Fruit fly (Drosophila melanogaster): Measurements from ENCODE around the gene CG34310.

CG34310 gene

dm6 chr2L:6667719-6668325 is 4.4 kb downstream of the CG34310 start, which contains the start of gene Galt:
TSS of gene Galt (minus strand) at chr2L:6668033.
- no peak for TF ChIP-seq noc (tag; optimal IDR thresholded peaks at IDR 0.05)

- no peak for TF ChIP-seq noc (tag; optimal IDR thresholded peaks at IDR 0.05)
Observed at dm6 chr2L:6671409-6671808, 7.9 kb downstream of the CG34310 start.

DNA sequence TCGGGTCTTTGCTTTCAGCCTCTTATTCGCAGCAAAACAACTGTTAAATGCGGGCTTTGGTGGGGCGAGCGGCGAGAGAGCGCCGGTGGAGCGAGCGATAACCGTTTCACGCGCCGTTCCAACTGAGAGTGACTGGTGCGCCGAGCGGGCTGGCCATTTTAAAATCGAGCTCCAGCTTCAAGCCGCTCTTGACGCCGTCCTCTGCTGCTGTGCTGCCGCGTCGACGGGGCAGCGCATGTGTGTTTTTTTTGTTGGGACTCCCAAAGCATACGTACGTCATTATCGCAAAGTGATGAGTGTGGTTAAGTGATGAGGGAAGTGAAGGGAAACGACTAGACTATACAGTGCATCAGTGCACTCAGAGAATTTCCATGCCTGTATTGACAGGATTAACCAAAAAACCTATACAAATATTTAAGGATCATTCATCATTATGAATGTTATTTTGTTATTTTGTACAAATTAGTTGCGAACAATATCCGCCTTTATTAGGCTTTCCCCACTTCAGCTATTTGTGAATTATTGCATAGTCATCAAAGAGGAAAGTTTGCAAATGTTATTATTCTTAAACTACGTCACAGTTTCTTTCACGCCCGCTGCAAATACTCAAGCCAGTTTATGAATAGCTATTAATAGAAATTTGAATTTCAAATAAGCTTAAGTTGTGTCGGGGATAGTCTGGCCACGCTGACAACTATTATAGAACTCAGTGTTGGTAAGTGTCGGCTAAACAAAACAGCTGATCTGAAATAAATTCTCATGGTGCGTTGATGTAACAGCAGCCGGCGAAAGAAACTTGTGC is 9.9 kb downstream of the CG34310 start, which contains the start of gene Spn27A:
Gene Spn27A, minus strand, starts transcription at position 137 of the 802 bp plus-strand sequence.
- peak; percentile 17 for TF ChIP-seq noc (tag; optimal IDR thresholded peaks at IDR 0.05)

DNA sequence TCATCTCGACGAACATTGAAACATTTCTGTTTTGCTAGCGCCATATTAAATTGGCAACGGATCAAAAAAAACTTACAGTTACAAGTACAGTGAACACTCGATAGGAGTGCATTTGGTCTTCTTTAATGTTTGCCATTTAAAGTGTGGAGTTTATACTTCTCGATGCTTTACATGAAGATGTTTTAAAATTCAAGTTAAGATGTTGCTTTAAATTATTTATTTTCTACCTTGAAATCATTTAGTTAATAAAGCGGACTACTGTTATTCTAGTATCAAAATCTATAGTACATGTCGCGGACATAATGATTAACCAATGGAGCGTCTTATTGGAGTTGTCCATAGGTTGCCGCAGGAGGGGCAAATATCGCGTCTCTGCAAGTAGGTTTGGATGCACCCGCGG is 13.1 kb downstream of the CG34310 start, which contains the start of gene cort:
Gene cort, minus strand, starts transcription at position 101 of the 400 bp plus-strand sequence.
- TF ChIP-seq noc (tag; optimal IDR thresholded peaks at IDR 0.05), result no peak

- no peak for TF ChIP-seq noc (tag; optimal IDR thresholded peaks at IDR 0.05)
Observed at dm6 chr2L:6677453-6677852, 14.0 kb downstream of the CG34310 start, which contains the start of gene Nse1. TSS of gene Nse1 (minus strand) at chr2L:6677625.

dm6 chr2L:6682909-6683308 is 19.4 kb downstream of the CG34310 start:
- peak; percentile 47 for TF ChIP-seq noc (tag; optimal IDR thresholded peaks at IDR 0.05)

DNA sequence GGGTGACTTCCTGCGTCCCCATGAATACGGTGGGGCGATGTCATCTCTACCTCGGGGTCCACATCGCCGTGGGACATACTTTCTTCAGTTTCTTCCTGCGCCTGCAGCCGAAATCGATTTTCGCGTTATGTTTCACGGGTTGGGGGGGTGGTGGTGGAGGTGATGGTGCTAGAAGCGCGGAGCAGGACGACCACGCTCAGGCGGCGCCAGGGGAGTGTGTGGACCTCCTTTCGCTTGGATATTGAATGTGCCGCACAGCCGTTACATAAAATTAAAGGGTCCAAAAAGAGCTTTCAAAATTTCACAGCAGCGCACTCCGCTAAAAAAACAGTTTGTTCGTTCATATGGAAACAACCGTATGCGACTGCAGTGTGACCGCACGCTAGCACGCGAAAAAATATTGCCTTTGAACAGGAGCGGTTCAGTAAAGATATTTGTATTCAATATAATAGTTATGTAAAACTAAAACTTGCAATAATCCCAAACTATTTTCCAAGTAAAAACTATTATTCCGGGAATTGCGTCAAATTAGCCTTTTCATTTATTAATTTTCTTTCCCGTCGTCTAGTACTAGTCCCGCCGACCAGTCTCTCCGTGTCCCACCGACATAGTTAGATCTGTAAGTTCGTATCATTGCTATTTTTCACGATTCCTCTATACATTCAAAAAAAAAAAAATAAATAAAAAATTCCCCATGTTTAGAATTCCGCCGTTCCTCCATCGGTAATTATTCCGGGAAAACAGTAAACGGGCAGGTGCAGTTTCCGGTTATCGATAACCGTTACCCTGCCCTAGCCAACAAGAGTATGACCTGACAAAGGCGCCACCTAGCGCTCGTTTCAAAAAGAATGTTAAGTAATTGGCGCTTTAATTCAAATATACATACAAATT is 20.8 kb downstream of the CG34310 start, which contains the start of gene Nhe3:
Gene Nhe3, minus strand, starts transcription at position 373 of the 891 bp plus-strand sequence.
- peak; percentile 61 for TF ChIP-seq noc (tag; optimal IDR thresholded peaks at IDR 0.05)

DNA sequence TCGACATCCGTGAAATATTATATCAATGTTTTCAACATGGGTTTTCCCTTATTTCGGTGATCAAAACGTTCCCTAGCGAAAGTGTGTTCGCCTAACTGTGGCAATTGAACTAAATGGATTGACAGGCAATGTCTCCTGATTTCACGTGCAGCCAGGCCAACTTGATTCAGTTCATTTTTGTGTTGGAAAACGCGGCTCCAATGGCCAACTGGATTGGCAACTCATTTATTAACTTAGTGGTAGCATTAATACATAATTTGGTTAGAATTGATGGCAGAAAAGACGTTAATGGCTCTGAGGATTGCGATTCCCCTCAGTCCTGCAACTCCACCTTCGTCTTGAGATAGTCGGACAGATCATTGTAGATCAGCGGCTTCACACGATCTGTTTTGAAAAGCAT is 23.1 kb downstream of the CG34310 start, which contains the start of gene CG11327:
Gene CG11327, minus strand, starts transcription at position 101 of the 400 bp plus-strand sequence.
- TF ChIP-seq noc (tag; optimal IDR thresholded peaks at IDR 0.05), result no peak

dm6 chr2L:6692048-6692447 is 28.6 kb downstream of the CG34310 start:
- TF ChIP-seq noc (tag; optimal IDR thresholded peaks at IDR 0.05), result no peak

dm6 chr2L:6693794-6694254 is 30.4 kb downstream of the CG34310 start:
- peak; percentile 48 for TF ChIP-seq noc (tag; optimal IDR thresholded peaks at IDR 0.05)

DNA sequence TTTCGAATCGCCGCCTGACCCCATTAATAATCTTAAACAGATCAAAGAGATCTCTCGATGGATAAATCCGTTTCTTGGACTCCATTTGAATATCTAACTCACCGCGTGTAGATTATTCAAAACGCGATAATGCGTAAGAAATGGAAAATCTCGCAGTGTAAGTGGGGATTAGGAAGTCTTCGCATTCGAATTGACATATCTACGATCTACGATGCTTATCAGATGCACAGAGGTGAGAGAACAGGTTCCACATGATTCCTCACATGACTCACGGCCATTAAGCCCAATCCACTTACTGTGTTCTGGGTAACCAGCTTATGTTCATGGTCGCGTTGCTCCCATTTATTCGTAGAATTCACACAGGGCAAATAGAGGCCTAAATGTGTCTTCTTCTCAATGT is 32.8 kb downstream of the CG34310 start:
- no peak for TF ChIP-seq noc (tag; optimal IDR thresholded peaks at IDR 0.05)

DNA sequence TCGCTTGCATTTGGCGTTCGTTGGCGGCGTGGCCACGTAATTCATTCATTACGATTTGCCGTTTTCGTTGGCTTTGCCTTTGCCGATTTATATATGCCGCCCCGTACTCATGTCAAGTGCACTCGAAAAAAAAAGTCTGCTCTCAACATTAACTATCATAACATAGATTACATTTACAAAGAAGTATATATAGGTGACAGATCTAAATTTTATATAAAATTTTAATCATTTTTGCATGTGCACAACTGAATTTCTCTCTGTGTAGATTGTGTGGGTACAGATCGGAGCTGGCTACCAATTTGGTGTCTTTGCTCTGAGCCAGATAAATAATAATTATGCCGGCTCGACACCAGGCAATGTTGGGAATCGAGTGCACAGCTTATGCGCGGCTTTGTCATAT is 34.9 kb downstream of the CG34310 start:
- no peak for TF ChIP-seq noc (tag; optimal IDR thresholded peaks at IDR 0.05)

- no peak for TF ChIP-seq noc (tag; optimal IDR thresholded peaks at IDR 0.05)
Observed at dm6 chr2L:6700742-6701141, 37.3 kb downstream of the CG34310 start.

DNA sequence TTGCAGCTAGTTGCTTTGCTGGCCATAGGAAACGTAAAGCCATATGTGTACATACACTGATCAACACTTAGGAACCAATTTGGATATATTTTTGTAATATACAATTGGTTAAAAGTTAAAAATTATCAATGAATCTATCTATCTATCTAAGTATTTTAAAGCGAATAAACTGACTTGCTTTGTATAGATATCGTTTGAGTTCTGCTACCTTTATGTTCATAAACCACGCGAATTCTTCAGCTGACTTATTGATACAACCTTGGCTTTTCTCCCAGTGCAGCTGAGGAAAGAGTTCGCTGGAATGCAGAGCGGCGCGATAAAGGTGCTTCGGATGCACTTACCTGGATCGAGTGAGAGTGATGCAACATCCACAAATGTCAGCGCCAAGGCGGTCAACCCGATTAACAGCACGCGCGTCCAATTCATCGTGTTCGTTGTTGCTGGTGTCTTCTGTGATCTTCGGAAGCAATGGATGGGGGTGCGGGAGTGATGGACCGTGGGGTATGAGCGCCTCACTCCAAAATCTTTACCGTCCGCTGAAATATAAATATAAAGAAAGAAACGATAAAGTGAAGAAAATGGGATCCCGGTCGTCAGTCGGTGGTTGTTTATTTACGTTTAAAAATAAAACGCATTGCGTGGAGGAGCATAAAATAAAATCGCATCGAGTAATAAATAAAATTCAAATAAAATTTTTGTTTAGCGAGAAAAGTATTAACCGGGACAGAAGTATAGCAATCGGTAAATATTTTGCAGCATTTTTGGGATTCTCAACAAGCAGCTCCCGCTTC is 38.1 kb downstream of the CG34310 start:
- TF ChIP-seq noc (tag; optimal IDR thresholded peaks at IDR 0.05), result no peak

DNA sequence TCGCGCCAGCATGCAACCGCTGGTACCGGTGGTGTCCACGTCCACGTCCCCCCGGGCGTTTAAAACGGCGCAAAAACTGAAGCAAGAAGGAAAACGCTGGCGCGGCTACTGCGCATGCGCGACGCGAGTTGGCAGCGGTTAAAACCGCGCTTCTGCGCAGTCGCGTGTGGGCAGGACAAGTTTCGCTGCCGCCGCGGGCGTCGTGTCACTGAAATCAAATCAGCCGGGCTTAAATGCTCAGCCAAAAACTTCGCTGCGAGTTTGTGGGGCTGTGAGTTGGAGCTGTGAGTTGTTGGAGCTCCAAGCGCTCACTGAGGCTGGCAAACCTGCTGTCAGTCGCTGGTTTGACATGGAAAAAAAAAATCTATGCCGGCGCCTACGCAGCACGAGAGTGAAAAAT is 41.6 kb downstream of the CG34310 start:
- TF ChIP-seq noc (tag; optimal IDR thresholded peaks at IDR 0.05), result no peak

All from whole organism, larva.